Worm (Caenorhabditis elegans) whole organism, young adult: ENCODE measurements around the gene F09G8.7.

Experiments
- attf-6 ChIP-seq: fragments of 200-800 bp; sonication (Bioruptor generic); IDR thresholded peaks from 2 replicates; pipeline ENCODE4 v1.3.6; 2022; ENCODE audit warnings: missing genetic modification reagents, missing genetic modification characterization, missing compliant biosample characterization
- dpl-1 ChIP-seq: fragments of 150-350 bp; optimal IDR thresholded peaks from 2 replicates; lab custom pipeline; 2014; ENCODE audit warnings: missing biosample characterization, missing genetic modification reagents, missing genetic modification characterization
- egl-44 ChIP-seq: fragments of 200-800 bp; sonication (Bioruptor generic); IDR thresholded peaks from 2 replicates; pipeline ENCODE4 v1.3.6; 2022; ENCODE audit warnings: missing genetic modification reagents, missing genetic modification characterization, missing compliant biosample characterization
- hlh-26 ChIP-seq: fragments of 200-800 bp; sonication (Bioruptor generic); conservative IDR thresholded peaks from 2 replicates; pipeline ENCODE4 v1.3.6; 2022; ENCODE audit warnings: missing genetic modification reagents, missing genetic modification characterization, missing compliant biosample characterization
- hrde-1 ChIP-seq: sonication (generic microtip); optimal IDR thresholded peaks from 2 replicates; lab custom pipeline; 2016; ENCODE audit warnings: missing genetic modification characterization, mild to moderate bottlenecking, missing compliant biosample characterization, moderate library complexity, missing genotype, missing genetic modification reagents, borderline replicate concordance
- lin-26 ChIP-seq: fragments of 200-800 bp; sonication (Bioruptor generic); IDR thresholded peaks from 2 replicates; pipeline ENCODE4 v1.3.6; 2022; ENCODE audit warnings: missing genetic modification reagents, missing genetic modification characterization, missing compliant biosample characterization
- lsl-1 ChIP-seq: fragments of 200-800 bp; sonication (Bioruptor generic); optimal IDR thresholded peaks from 2 replicates; lab custom pipeline; 2018; ENCODE audit warnings: mild to moderate bottlenecking, missing genetic modification characterization, moderate library complexity, missing compliant biosample characterization
- nfya-1 ChIP-seq: sonication (generic microtip); optimal IDR thresholded peaks from 2 replicates; lab custom pipeline; 2017; ENCODE audit warnings: antibody characterized with exemption, missing compliant biosample characterization, missing genetic modification characterization, borderline replicate concordance; ENCODE audit not compliant: insufficient read depth
- repo-1 ChIP-seq: sonication (generic microtip); optimal IDR thresholded peaks from 2 replicates; lab custom pipeline; 2017; ENCODE audit warnings: mild to moderate bottlenecking, missing genetic modification characterization, missing compliant biosample characterization
- sea-2 ChIP-seq: fragments of 200-800 bp; sonication (Bioruptor generic); IDR thresholded peaks from 2 replicates; pipeline ENCODE4 v1.3.6; 2022; ENCODE audit warnings: missing genetic modification characterization, missing compliant biosample characterization
- tbx-9 ChIP-seq: sonication (generic microtip); optimal IDR thresholded peaks from 2 replicates; lab custom pipeline; 2016; ENCODE audit warnings: borderline replicate concordance, missing genetic modification characterization, inconsistent platforms, missing compliant biosample characterization
- tlf-1 ChIP-seq: fragments of 200-800 bp; sonication (Bioruptor generic); optimal IDR thresholded peaks from 2 replicates; lab custom pipeline; 2018; ENCODE audit warnings: mild to moderate bottlenecking, missing genetic modification characterization, missing compliant biosample characterization

ce11 chrIII:8293260-8293659 lies 25.1 kb upstream of the F09G8.7 start:
- TF ChIP-seq tlf-1: no peak
- TF ChIP-seq attf-6 (GFP tag; lab: Robert Waterston, UW): no peak
- TF ChIP-seq hlh-26 (GFP tag; lab: Robert Waterston, UW): no peak
- no peak for TF ChIP-seq egl-44 (GFP tag; lab: Robert Waterston, UW)
- no peak for TF ChIP-seq sea-2 (GFP tag; lab: Robert Waterston, UW)
- TF ChIP-seq repo-1 (tag; lab: Kevin White, UChicago): no peak
- no peak for TF ChIP-seq dpl-1 (GFP tag; lab: Kevin White, UChicago)
- TF ChIP-seq lsl-1 (GFP tag; lab: Kevin White, UChicago): no peak
- no peak for TF ChIP-seq nfya-1 (tag; lab: Kevin White, UChicago)
- TF ChIP-seq tbx-9: no peak
- no peak for TF ChIP-seq hrde-1 (tag; lab: Kevin White, UChicago)
- TF ChIP-seq lin-26 (GFP tag; lab: Robert Waterston, UW): no peak
